Worm (Caenorhabditis elegans) whole organism, early embryonic: ENCODE data around the gene mbk-2.

Experiments
- F13C5.2 ChIP-seq: sonication (generic microtip); optimal IDR thresholded peaks from 2 replicates; lab custom pipeline; 2017; ENCODE audit warnings: mild to moderate bottlenecking, missing genetic modification characterization, inconsistent platforms, missing compliant biosample characterization
- aly-1 ChIP-seq: sonication (generic microtip); optimal IDR thresholded peaks from 2 replicates; lab custom pipeline; 2016; ENCODE audit warnings: missing genetic modification characterization, missing compliant biosample characterization
- ama-1 ChIP-seq: fragments of 150-350 bp; optimal IDR thresholded peaks from 2 replicates; lab custom pipeline; 2014
- ceh-13 ChIP-seq: fragments of 200-800 bp; sonication (Bioruptor generic); optimal IDR thresholded peaks from 2 replicates; lab custom pipeline; 2018; ENCODE audit warnings: mild to moderate bottlenecking, missing genetic modification characterization, missing compliant biosample characterization
- ets-7 ChIP-seq: sonication (generic microtip); optimal IDR thresholded peaks from 2 replicates; lab custom pipeline; 2016; ENCODE audit warnings: missing genotype, missing genetic modification characterization, missing compliant biosample characterization
- hmbx-1 ChIP-seq: sonication (generic microtip); optimal IDR thresholded peaks from 2 replicates; lab custom pipeline; 2016; ENCODE audit warnings: mild to moderate bottlenecking, missing genetic modification characterization, missing compliant biosample characterization
- hmg-4 ChIP-seq: fragments of 200-800 bp; sonication (Bioruptor generic); optimal IDR thresholded peaks from 2 replicates; lab custom pipeline; 2018; ENCODE audit warnings: mild to moderate bottlenecking, missing genetic modification characterization, missing compliant biosample characterization
- hnd-1 ChIP-seq: sonication (generic microtip); optimal IDR thresholded peaks from 2 replicates; lab custom pipeline; 2016; ENCODE audit warnings: missing genetic modification characterization, missing compliant biosample characterization
- pes-1 ChIP-seq: fragments of 200-800 bp; sonication (Bioruptor generic); IDR thresholded peaks from 2 replicates; pipeline ENCODE4 v1.3.6; 2022; ENCODE audit warnings: missing genetic modification reagents, missing genetic modification characterization, missing compliant biosample characterization
- scrt-1 ChIP-seq: fragments of 200-800 bp; sonication (Bioruptor generic); IDR thresholded peaks from 2 replicates; pipeline ENCODE4 v1.3.6; 2022; ENCODE audit warnings: missing genetic modification characterization, missing compliant biosample characterization
- sea-1 ChIP-seq: fragments of 200-800 bp; sonication (Bioruptor generic); conservative IDR thresholded peaks from 2 replicates; pipeline ENCODE4 v1.3.6; 2022; ENCODE audit warnings: missing genetic modification characterization, missing compliant biosample characterization
- tbx-11 ChIP-seq: fragments of 200-800 bp; sonication (Bioruptor generic); IDR thresholded peaks from 2 replicates; pipeline ENCODE4 v1.3.6; 2022; ENCODE audit warnings: missing genetic modification characterization, missing compliant biosample characterization
- tbx-37 ChIP-seq: fragments of 200-800 bp; sonication (Bioruptor generic); conservative IDR thresholded peaks from 2 replicates; pipeline ENCODE4 v1.3.6; 2022; ENCODE audit warnings: missing genetic modification reagents, missing genetic modification characterization, missing compliant biosample characterization
- tra-4 ChIP-seq: sonication (generic microtip); optimal IDR thresholded peaks from 2 replicates; lab custom pipeline; 2017; ENCODE audit warnings: missing genetic modification characterization, missing compliant biosample characterization

ce11 chrIV:13082836-13083763, 74.1 kb downstream of the mbk-2 start:
- TF ChIP-seq tbx-37 (GFP tag; lab: Robert Waterston, UW) = no peak
- TF ChIP-seq tra-4 = no peak
- no peak for TF ChIP-seq ama-1 (lab: Kevin White, UChicago)
- TF ChIP-seq tbx-11 = no peak
- TF ChIP-seq aly-1 (tag; lab: Kevin White, UChicago) = no peak
- TF ChIP-seq sea-1 (GFP tag; lab: Robert Waterston, UW) = no peak
- no peak for TF ChIP-seq hnd-1
- no peak for TF ChIP-seq pes-1 (GFP tag; lab: Robert Waterston, UW)
- no peak for TF ChIP-seq ceh-13
- TF ChIP-seq hmbx-1 (tag; lab: Kevin White, UChicago) = no peak
- no peak for TF ChIP-seq scrt-1 (GFP tag; lab: Robert Waterston, UW)
- TF ChIP-seq ets-7 = no peak
- TF ChIP-seq hmg-4 (GFP tag; lab: Kevin White, UChicago) = no peak
- TF ChIP-seq F13C5.2 (tag; lab: Kevin White, UChicago) = no peak
